Fruit fly (Drosophila melanogaster): ENCODE measurements around the gene Surf6.

Surf6 gene

dm6 chr3R:19858944-19859343, 45.7 kb downstream of the Surf6 start:
- no peak for TF ChIP-seq CG15336 (GFP tag; IDR thresholded peaks at IDR 0.05)
- TF ChIP-seq CG6792 (GFP tag; optimal IDR thresholded peaks at IDR 0.05): no peak
- no peak for TF ChIP-seq CG34406 (GFP tag; optimal IDR thresholded peaks at IDR 0.05)
- TF ChIP-seq Hr39 (GFP tag; optimal IDR thresholded peaks at IDR 0.05): no peak
- no peak for TF ChIP-seq Eip93F (GFP tag; optimal IDR thresholded peaks at IDR 0.05)
- TF ChIP-seq cyc (GFP tag; optimal IDR thresholded peaks at IDR 0.05): no peak
- TF ChIP-seq Blimp-1 (GFP tag; optimal IDR thresholded peaks at IDR 0.05): no peak
- no peak for TF ChIP-seq topi (GFP tag; optimal IDR thresholded peaks at IDR 0.05)
- TF ChIP-seq CG11762 (GFP tag; optimal IDR thresholded peaks at IDR 0.05; ENCODE audit: insufficient read depth): no peak
- no peak for TF ChIP-seq CG6854 (GFP tag; optimal IDR thresholded peaks at IDR 0.05)
- TF ChIP-seq CG11902 (GFP tag; optimal IDR thresholded peaks at IDR 0.05): no peak
- no peak for TF ChIP-seq CG16779 (tag; optimal IDR thresholded peaks at IDR 0.05)
- no peak for TF ChIP-seq svp (GFP tag)
- TF ChIP-seq CG11294 (GFP tag; IDR thresholded peaks at IDR 0.05): no peak

dm6 chr3R:19858017-19858659, 46.5 kb downstream of the Surf6 start:
- TF ChIP-seq CG6276 (GFP tag; optimal IDR thresholded peaks at IDR 0.05) (no peak), Met (GFP tag; optimal IDR thresholded peaks at IDR 0.05) (peak; percentile 25), fkh (GFP tag; optimal IDR thresholded peaks at IDR 0.05) (peak; percentile 85), esn (GFP tag; optimal IDR thresholded peaks at IDR 0.05) (peak; percentile 42), CG6854 (GFP tag; optimal IDR thresholded peaks at IDR 0.05) (peak; percentile 17), Eip93F (GFP tag; optimal IDR thresholded peaks at IDR 0.05) (peak; percentile 59), Blimp-1 (GFP tag; optimal IDR thresholded peaks at IDR 0.05) (peak; percentile 4), vri (GFP tag; optimal IDR thresholded peaks at IDR 0.05) (peak; percentile 81), svp (GFP tag) (peak; percentile 73), Eip75B (GFP tag; optimal IDR thresholded peaks at IDR 0.05) (no peak), topi (GFP tag; optimal IDR thresholded peaks at IDR 0.05) (peak; percentile 18)
